Worm (Caenorhabditis elegans) whole organism, early embryonic: ENCODE results near the gene K10H10.9.

ENCODE experiments used
- ceh-13 ChIP-seq: fragments of 200-800 bp; sonication (Bioruptor generic); optimal IDR thresholded peaks from 2 replicates; lab custom pipeline; 2018; ENCODE audit warnings: mild to moderate bottlenecking, missing genetic modification characterization, missing compliant biosample characterization
- ceh-36 ChIP-seq: sonication (generic microtip); optimal IDR thresholded peaks from 2 replicates; lab custom pipeline; 2016; ENCODE audit warnings: missing genetic modification characterization, inconsistent platforms, missing compliant biosample characterization
- ets-7 ChIP-seq: sonication (generic microtip); optimal IDR thresholded peaks from 2 replicates; lab custom pipeline; 2016; ENCODE audit warnings: missing genotype, missing genetic modification characterization, missing compliant biosample characterization
- hmg-4 ChIP-seq: fragments of 200-800 bp; sonication (Bioruptor generic); optimal IDR thresholded peaks from 2 replicates; lab custom pipeline; 2018; ENCODE audit warnings: mild to moderate bottlenecking, missing genetic modification characterization, missing compliant biosample characterization
- pes-1 ChIP-seq: fragments of 200-800 bp; sonication (Bioruptor generic); IDR thresholded peaks from 2 replicates; pipeline ENCODE4 v1.3.6; 2022; ENCODE audit warnings: missing genetic modification reagents, missing genetic modification characterization, missing compliant biosample characterization
- tbx-37 ChIP-seq: fragments of 200-800 bp; sonication (Bioruptor generic); conservative IDR thresholded peaks from 2 replicates; pipeline ENCODE4 v1.3.6; 2022; ENCODE audit warnings: missing genetic modification reagents, missing genetic modification characterization, missing compliant biosample characterization
- tra-4 ChIP-seq: sonication (generic microtip); optimal IDR thresholded peaks from 2 replicates; lab custom pipeline; 2017; ENCODE audit warnings: missing genetic modification characterization, missing compliant biosample characterization

DNA sequence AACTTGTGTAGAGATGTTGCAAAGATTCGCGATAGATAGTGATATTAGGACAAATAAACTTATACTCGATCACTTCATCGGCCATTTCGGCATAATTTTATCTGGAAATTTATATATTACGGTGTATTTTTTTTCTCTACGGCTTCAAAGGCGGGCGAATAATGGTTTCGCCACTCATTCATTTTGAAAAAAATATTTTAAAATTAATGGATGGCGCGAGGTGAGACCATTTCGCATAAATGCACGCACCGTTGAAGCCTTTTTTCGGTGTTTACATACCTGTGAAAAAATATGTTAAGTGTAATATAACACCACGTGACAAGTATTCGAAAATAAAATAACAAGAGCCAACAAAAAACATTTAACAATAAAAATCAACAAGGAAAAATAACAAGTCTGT lies 7.1 kb upstream of the K10H10.9 start, which contains the start of gene btb-19:
- TF ChIP-seq tra-4 (tag; lab: Kevin White, UChicago) (no peak), tbx-37 (no peak), ets-7 (tag; lab: Kevin White, UChicago) (no peak), ceh-13 (no peak), pes-1 (GFP tag; lab: Robert Waterston, UW) (no peak), ceh-36 (tag; lab: Kevin White, UChicago) (no peak), hmg-4 (no peak)
